Worm (Caenorhabditis elegans): ENCODE data around the gene catp-5.

ce11 chrX:8147398-8147797, 48.7 kb upstream of the catp-5 start, which contains the start of gene C02B8.1:
- TF ChIP-seq snpc-4 (tag; optimal IDR thresholded peaks at IDR 0.05) (no peak), nhr-237 (tag; optimal IDR thresholded peaks at IDR 0.05) (no peak)
